Worm (Caenorhabditis elegans) whole organism, mixed stage, embryonic: ENCODE measurements around the gene Y32H12A.6.

Source experiments
- blmp-1 ChIP-seq: fragments of 150-350 bp; optimal IDR thresholded peaks from 2 replicates; lab custom pipeline; 2014; ENCODE audit warnings: missing biosample characterization, missing genetic modification characterization
- ces-1 ChIP-seq: fragments of 150-350 bp; optimal IDR thresholded peaks from 2 replicates; lab custom pipeline; 2014; ENCODE audit warnings: missing biosample characterization, missing genetic modification reagents, missing genetic modification characterization
- elt-1 ChIP-seq: sonication (generic microtip); optimal IDR thresholded peaks from 2 replicates; lab custom pipeline; 2017; ENCODE audit warnings: missing genetic modification characterization, mild to moderate bottlenecking, missing compliant biosample characterization, antibody characterized with exemption, moderate library complexity, borderline replicate concordance; ENCODE audit not compliant: insufficient read depth
- elt-3 ChIP-seq: fragments of 150-350 bp; optimal IDR thresholded peaks from 2 replicates; lab custom pipeline; 2014; ENCODE audit warnings: missing biosample characterization, missing genetic modification characterization
- ham-2 ChIP-seq: fragments of 200-800 bp; sonication (Bioruptor generic); optimal IDR thresholded peaks from 2 replicates; lab custom pipeline; 2018; ENCODE audit warnings: mild to moderate bottlenecking, missing genetic modification characterization, missing compliant biosample characterization
- lin-13 ChIP-seq: fragments of 150-350 bp; optimal IDR thresholded peaks from 2 replicates; lab custom pipeline; 2014; ENCODE audit warnings: missing biosample characterization, missing genetic modification characterization
- nhr-237 ChIP-seq: fragments of 150-350 bp; optimal IDR thresholded peaks from 2 replicates; lab custom pipeline; 2014; ENCODE audit warnings: missing biosample characterization, missing genetic modification characterization
- pha-4 ChIP-seq: fragments of 150-350 bp; optimal IDR thresholded peaks from 2 replicates; lab custom pipeline; 2018; ENCODE audit warnings: missing biosample characterization, missing genetic modification reagents, missing genetic modification characterization
- snpc-4 ChIP-seq: fragments of 150-350 bp; optimal IDR thresholded peaks from 2 replicates; lab custom pipeline; 2014; ENCODE audit warnings: missing biosample characterization, missing genetic modification characterization
- unc-120 ChIP-seq: sonication (generic microtip); optimal IDR thresholded peaks from 2 replicates; lab custom pipeline; 2017; ENCODE audit warnings: missing genetic modification characterization, missing compliant biosample characterization; ENCODE audit not compliant: poor library complexity, severe bottlenecking
- unc-62 ChIP-seq: fragments of 150-350 bp; optimal IDR thresholded peaks from 2 replicates; lab custom pipeline; 2014; ENCODE audit warnings: missing biosample characterization, missing genetic modification reagents, missing genetic modification characterization
- ztf-11 ChIP-seq: fragments of 150-350 bp; optimal IDR thresholded peaks from 2 replicates; lab custom pipeline; 2014; ENCODE audit warnings: missing biosample characterization, missing genetic modification characterization

- TF ChIP-seq unc-62 (GFP tag; lab: Kevin White, UChicago) (no peak), ham-2 (GFP tag; lab: Kevin White, UChicago) (no peak), elt-3 (no peak), ztf-11 (tag; lab: Kevin White, UChicago) (no peak), unc-120 (tag; lab: Kevin White, UChicago) (no peak), blmp-1 (tag; lab: Kevin White, UChicago) (no peak), lin-13 (tag; lab: Kevin White, UChicago) (no peak), nhr-237 (tag; lab: Kevin White, UChicago) (no peak), ces-1 (GFP tag; lab: Kevin White, UChicago) (no peak), snpc-4 (tag; lab: Kevin White, UChicago) (no peak), elt-1 (no peak), pha-4 (tag; lab: Kevin White, UChicago) (no peak)
Observed at ce11 chrIII:5338787-5339186, 43.2 kb downstream of the Y32H12A.6 start.
